Worm (Caenorhabditis elegans) whole organism, mixed stage, embryonic: Measurements from ENCODE around the gene F19B2.5.

Experiments
- M03D4.4 ChIP-seq: sonication (generic microtip); optimal IDR thresholded peaks from 2 replicates; lab custom pipeline; 2017; ENCODE audit warnings: mild to moderate bottlenecking, missing genetic modification characterization, missing compliant biosample characterization
- blmp-1 ChIP-seq: fragments of 150-350 bp; optimal IDR thresholded peaks from 2 replicates; lab custom pipeline; 2014; ENCODE audit warnings: missing biosample characterization, missing genetic modification characterization
- ceh-43 ChIP-seq: fragments of 200-800 bp; sonication (Bioruptor generic); optimal IDR thresholded peaks from 2 replicates; lab custom pipeline; 2018; ENCODE audit warnings: mild to moderate bottlenecking, missing genetic modification characterization, moderate library complexity, missing compliant biosample characterization
- ceh-83 ChIP-seq: fragments of 200-800 bp; sonication (Bioruptor generic); optimal IDR thresholded peaks from 2 replicates; lab custom pipeline; 2018; ENCODE audit warnings: mild to moderate bottlenecking, missing genetic modification characterization, missing compliant biosample characterization
- ces-1 ChIP-seq: fragments of 150-350 bp; optimal IDR thresholded peaks from 2 replicates; lab custom pipeline; 2014; ENCODE audit warnings: missing biosample characterization, missing genetic modification reagents, missing genetic modification characterization
- cnd-1 ChIP-seq: fragments of 200-800 bp; sonication (Bioruptor generic); optimal IDR thresholded peaks from 2 replicates; lab custom pipeline; 2018; ENCODE audit warnings: mild to moderate bottlenecking, missing genetic modification characterization, missing compliant biosample characterization
- drap-1 ChIP-seq: fragments of 200-800 bp; sonication (Bioruptor generic); optimal IDR thresholded peaks from 3 replicates; lab custom pipeline; 2018; ENCODE audit warnings: mild to moderate bottlenecking, missing genetic modification characterization, missing compliant biosample characterization
- elt-3 ChIP-seq: fragments of 150-350 bp; optimal IDR thresholded peaks from 2 replicates; lab custom pipeline; 2014; ENCODE audit warnings: missing biosample characterization, missing genetic modification characterization
- hlh-1 ChIP-seq: fragments of 150-350 bp; optimal IDR thresholded peaks from 2 replicates; lab custom pipeline; 2014; ENCODE audit warnings: missing biosample characterization, missing genetic modification reagents, missing genetic modification characterization
- lin-32 ChIP-seq: fragments of 200-800 bp; sonication (Bioruptor generic); optimal IDR thresholded peaks from 2 replicates; lab custom pipeline; 2018; ENCODE audit warnings: mild to moderate bottlenecking, missing genetic modification characterization, missing compliant biosample characterization
- lsy-2 ChIP-seq: fragments of 150-350 bp; optimal IDR thresholded peaks from 2 replicates; lab custom pipeline; 2014; ENCODE audit warnings: missing biosample characterization, missing genetic modification characterization
- mab-5 ChIP-seq: fragments of 150-350 bp; optimal IDR thresholded peaks from 2 replicates; lab custom pipeline; 2014; ENCODE audit warnings: missing biosample characterization, missing genetic modification characterization
- mls-2 ChIP-seq: sonication (generic microtip); optimal IDR thresholded peaks from 2 replicates; lab custom pipeline; 2016; ENCODE audit warnings: mild to moderate bottlenecking, missing genetic modification characterization, moderate library complexity, missing compliant biosample characterization
- nhr-12 ChIP-seq: fragments of 150-350 bp; optimal IDR thresholded peaks from 2 replicates; lab custom pipeline; 2014; ENCODE audit warnings: missing biosample characterization, missing genetic modification characterization
- nhr-2 ChIP-seq: fragments of 150-350 bp; optimal IDR thresholded peaks from 2 replicates; lab custom pipeline; 2014; ENCODE audit warnings: missing biosample characterization, missing genetic modification characterization
- nhr-28 ChIP-seq: fragments of 150-350 bp; optimal IDR thresholded peaks from 2 replicates; lab custom pipeline; 2014; ENCODE audit warnings: missing biosample characterization, missing genetic modification characterization
- pha-4 ChIP-seq: fragments of 150-350 bp; optimal IDR thresholded peaks from 2 replicates; lab custom pipeline; 2018; ENCODE audit warnings: missing biosample characterization, missing genetic modification reagents, missing genetic modification characterization
- sem-2 ChIP-seq: fragments of 200-800 bp; sonication (Bioruptor generic); optimal IDR thresholded peaks from 2 replicates; lab custom pipeline; 2018; ENCODE audit warnings: mild to moderate bottlenecking, missing genetic modification characterization, missing compliant biosample characterization
- snpc-4 ChIP-seq: fragments of 150-350 bp; optimal IDR thresholded peaks from 2 replicates; lab custom pipeline; 2014; ENCODE audit warnings: missing biosample characterization, missing genetic modification characterization
- sptf-1 ChIP-seq: sonication (generic microtip); optimal IDR thresholded peaks from 2 replicates; lab custom pipeline; 2017; ENCODE audit warnings: mild to moderate bottlenecking, missing genetic modification characterization, moderate library complexity, missing compliant biosample characterization
- tbx-8 ChIP-seq: fragments of 200-800 bp; sonication (Bioruptor generic); optimal IDR thresholded peaks from 2 replicates; lab custom pipeline; 2018; ENCODE audit warnings: mild to moderate bottlenecking, missing genetic modification characterization, moderate library complexity, missing compliant biosample characterization
- unc-120 ChIP-seq: sonication (generic microtip); optimal IDR thresholded peaks from 2 replicates; lab custom pipeline; 2017; ENCODE audit warnings: missing genetic modification characterization, missing compliant biosample characterization; ENCODE audit not compliant: poor library complexity, severe bottlenecking
- unc-39 ChIP-seq: fragments of 150-350 bp; optimal IDR thresholded peaks from 2 replicates; lab custom pipeline; 2014; ENCODE audit warnings: missing biosample characterization, missing genetic modification characterization
- unc-62 ChIP-seq: fragments of 150-350 bp; optimal IDR thresholded peaks from 2 replicates; lab custom pipeline; 2014; ENCODE audit warnings: missing biosample characterization, missing genetic modification reagents, missing genetic modification characterization
- zip-8 ChIP-seq: fragments of 150-350 bp; optimal IDR thresholded peaks from 2 replicates; lab custom pipeline; 2014; ENCODE audit warnings: missing biosample characterization, missing genetic modification characterization
- ztf-11 ChIP-seq: fragments of 150-350 bp; optimal IDR thresholded peaks from 2 replicates; lab custom pipeline; 2014; ENCODE audit warnings: missing biosample characterization, missing genetic modification characterization

F19B2.5 gene

ce11 chrV:20124393-20124792, 39.6 kb downstream of the F19B2.5 start:
- no peak for TF ChIP-seq nhr-12 (tag; lab: Kevin White, UChicago)
- TF ChIP-seq drap-1 = peak; percentile 17
- no peak for TF ChIP-seq hlh-1
- TF ChIP-seq lin-32 (GFP tag; lab: Kevin White, UChicago) = no peak
- no peak for TF ChIP-seq snpc-4

- TF ChIP-seq tbx-8 (no peak), nhr-2 (no peak), snpc-4 (no peak), hlh-1 (no peak), M03D4.4 (no peak), unc-39 (tag; lab: Kevin White, UChicago) (no peak), drap-1 (no peak), blmp-1 (no peak), ceh-43 (no peak), ces-1 (GFP tag; lab: Kevin White, UChicago) (no peak)
- TF ChIP-seq, all 35 proteins: peak for 0
Measured at ce11 chrV:20123616-20124015, 40.3 kb downstream of the F19B2.5 start.

ce11 chrV:20123010-20123409, 41.0 kb downstream of the F19B2.5 start:
- no peak for TF ChIP-seq pha-4 (tag; lab: Kevin White, UChicago)

ce11 chrV:20120623-20121165, 43.3 kb downstream of the F19B2.5 start, which contains the start of gene ncx-1:
ncx-1 (minus strand) TSS chrV:20120673.
- TF ChIP-seq snpc-4 (no peak), sem-2 (GFP tag; lab: Kevin White, UChicago) (no peak), elt-3 (tag; lab: Kevin White, UChicago) (no peak), sptf-1 (tag; lab: Kevin White, UChicago) (no peak), unc-120 (no peak), nhr-28 (tag; lab: Kevin White, UChicago) (no peak), blmp-1 (no peak)

ce11 chrV:20119770-20120169, 44.2 kb downstream of the F19B2.5 start:
- TF ChIP-seq lsy-2 (tag; lab: Kevin White, UChicago) (no peak), mls-2 (tag; lab: Kevin White, UChicago) (no peak), drap-1 (no peak), hlh-1 (no peak), unc-62 (GFP tag; lab: Kevin White, UChicago) (no peak), ceh-83 (GFP tag; lab: Kevin White, UChicago) (no peak), cnd-1 (no peak), ceh-43 (no peak), mab-5 (no peak), lin-32 (GFP tag; lab: Kevin White, UChicago) (no peak), ztf-11 (tag; lab: Kevin White, UChicago) (no peak), zip-8 (tag; lab: Kevin White, UChicago) (no peak)
